Worm (Caenorhabditis elegans): ENCODE data around the gene Y38E10A.34.

The Y38E10A.34 gene

DNA sequence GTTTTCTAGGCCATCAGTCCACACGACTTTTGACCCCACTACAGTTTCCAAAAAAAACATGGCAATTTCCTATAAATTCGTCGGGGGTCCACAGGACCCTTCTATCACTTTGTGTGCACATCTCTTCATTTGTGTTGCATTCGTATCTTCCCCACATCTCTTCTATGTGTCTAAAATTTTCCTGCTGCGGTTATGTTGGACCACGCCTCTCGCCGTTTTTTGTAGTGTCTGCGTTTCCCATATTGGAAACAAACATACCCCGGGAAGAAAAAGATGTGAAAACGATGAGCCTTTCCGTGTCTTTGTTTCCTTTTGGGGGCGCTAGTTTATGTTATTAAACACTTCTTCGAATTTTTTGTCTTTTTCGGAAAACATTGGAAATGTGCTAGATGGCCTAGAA is 30.9 kb downstream of the Y38E10A.34 start:
- TF ChIP-seq W03F9.2 (tag; optimal IDR thresholded peaks at IDR 0.05): no peak
- TF ChIP-seq dao-5 (tag; optimal IDR thresholded peaks at IDR 0.05): no peak
- TF ChIP-seq him-1 (tag; optimal IDR thresholded peaks at IDR 0.05): no peak

DNA sequence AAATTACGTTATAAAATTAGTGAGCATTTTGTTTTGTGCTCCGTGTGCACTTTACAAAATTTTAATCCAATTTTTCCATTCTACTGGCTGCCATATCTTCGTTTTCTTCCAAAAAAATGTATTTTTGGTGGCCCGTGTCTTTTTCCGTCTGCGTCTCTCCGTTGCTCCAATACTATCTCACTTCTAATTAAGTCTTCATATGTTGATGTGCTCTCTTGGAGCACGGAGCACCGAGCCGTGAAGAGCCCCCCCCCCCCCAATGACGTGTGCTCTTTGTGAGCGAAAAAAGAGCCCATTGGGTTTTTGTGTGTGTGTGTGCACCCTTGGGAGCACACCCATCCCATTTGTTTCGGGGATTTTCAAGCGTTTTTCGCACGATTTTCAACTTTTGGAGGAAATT is 34.0 kb downstream of the Y38E10A.34 start:
- no peak for TF ChIP-seq him-1 (tag; optimal IDR thresholded peaks at IDR 0.05)
- no peak for TF ChIP-seq dao-5 (tag; optimal IDR thresholded peaks at IDR 0.05)
- TF ChIP-seq W03F9.2 (tag; optimal IDR thresholded peaks at IDR 0.05): no peak

DNA sequence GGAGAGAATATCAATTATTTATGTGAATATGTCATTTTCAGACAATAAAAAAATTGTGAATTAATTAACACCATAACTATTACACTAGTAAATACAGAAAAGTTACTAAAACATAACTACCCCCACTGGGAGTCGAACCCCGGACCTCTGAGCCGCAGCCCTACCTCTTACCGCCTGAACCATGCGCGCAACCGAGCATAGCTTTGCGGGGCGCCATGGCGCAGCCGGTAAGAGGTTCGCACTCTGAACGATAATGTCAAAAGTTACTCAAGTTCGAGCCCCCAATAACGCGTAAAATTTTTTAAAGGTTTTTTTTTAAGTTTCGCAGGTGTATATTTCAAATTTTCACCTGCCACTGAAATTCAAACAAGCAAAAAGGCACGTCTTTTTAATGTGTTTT is 35.1 kb downstream of the Y38E10A.34 start:
- TF ChIP-seq W03F9.2 (tag; optimal IDR thresholded peaks at IDR 0.05) (no peak), him-1 (tag; optimal IDR thresholded peaks at IDR 0.05) (no peak), dao-5 (tag; optimal IDR thresholded peaks at IDR 0.05) (no peak)

DNA sequence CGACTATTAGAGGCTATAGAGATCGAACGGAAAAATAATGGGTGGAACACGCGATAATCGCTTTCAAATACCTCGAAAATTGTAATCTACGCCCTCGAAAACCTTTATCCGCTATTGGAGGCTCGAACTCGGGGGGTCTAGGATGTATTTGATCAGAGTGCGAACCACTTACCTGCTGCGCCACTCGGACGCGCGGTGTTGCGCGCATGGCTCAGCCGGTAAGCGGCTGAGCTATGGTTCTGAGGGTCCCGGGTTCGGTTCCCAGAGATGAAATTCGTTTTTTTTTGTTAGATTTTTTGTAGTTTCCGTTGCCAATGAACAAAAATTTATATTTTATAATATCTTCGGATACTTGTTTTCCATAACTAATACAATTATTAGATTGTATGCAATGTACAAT is 37.2 kb downstream of the Y38E10A.34 start:
- TF ChIP-seq dao-5 (tag; optimal IDR thresholded peaks at IDR 0.05) (no peak), W03F9.2 (tag; optimal IDR thresholded peaks at IDR 0.05) (no peak), him-1 (tag; optimal IDR thresholded peaks at IDR 0.05) (no peak)

DNA sequence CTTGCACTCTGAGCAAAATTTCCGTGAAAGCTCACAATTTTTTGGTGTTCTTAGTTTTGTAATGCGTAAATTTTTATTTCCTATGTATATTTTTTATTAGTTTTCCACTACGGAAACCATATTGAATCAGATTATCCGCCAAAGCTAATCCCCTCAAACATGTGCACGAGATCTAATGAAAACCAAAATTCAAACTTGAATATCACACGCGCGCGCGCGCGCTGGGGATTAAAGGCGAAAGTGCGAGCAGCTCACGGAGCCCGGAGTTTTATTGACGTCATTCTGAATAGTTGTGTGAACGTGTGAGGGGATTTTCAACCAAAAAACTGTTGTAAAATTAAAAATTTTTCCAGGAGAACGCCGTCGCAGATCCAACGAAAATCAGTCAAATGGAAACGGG is 37.9 kb downstream of the Y38E10A.34 start:
- TF ChIP-seq him-1 (tag; optimal IDR thresholded peaks at IDR 0.05) (no peak), dao-5 (tag; optimal IDR thresholded peaks at IDR 0.05) (no peak), W03F9.2 (tag; optimal IDR thresholded peaks at IDR 0.05) (no peak)

DNA sequence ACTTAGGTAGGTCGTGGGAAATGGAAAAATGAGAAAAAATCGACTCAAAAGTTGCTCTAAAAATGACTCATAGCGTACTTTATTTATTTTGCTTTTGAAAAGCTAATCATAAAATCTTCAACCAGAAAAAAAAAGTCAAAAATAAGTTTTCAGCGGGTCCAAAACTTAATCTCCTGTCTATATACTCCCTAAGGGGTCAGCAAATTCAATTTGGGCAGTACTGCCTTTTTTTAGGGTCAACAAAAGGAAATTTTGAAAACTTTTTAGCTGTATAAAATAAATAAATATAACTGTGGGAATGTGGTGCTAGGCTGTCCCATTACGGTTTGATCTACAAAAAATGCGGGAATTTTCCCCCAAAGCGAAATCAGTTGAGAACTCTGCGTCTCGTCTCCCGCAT is 38.4 kb downstream of the Y38E10A.34 start:
- TF ChIP-seq dao-5 (tag; optimal IDR thresholded peaks at IDR 0.05): no peak
- no peak for TF ChIP-seq W03F9.2 (tag; optimal IDR thresholded peaks at IDR 0.05)
- no peak for TF ChIP-seq him-1 (tag; optimal IDR thresholded peaks at IDR 0.05)

DNA sequence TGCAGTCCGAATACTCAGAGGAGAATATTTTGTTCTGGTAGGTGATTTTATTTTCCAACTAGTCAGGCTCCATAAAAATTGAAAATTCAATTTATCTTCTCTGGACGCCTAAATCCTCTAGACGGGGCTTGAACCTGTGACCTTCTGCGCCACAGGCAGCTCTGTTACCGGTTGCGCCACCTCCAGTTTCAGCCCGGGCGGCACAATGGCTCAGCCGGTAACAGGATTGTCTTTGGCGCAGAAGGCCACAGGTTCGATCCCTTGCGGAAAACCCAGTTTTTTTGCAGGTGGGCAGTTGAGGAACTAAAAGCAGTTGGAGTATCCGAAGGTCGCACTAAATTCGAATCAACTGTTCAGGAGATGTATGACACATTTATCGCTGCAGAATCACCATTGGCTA is 38.9 kb downstream of the Y38E10A.34 start:
- TF ChIP-seq him-1 (tag; optimal IDR thresholded peaks at IDR 0.05) (no peak), W03F9.2 (tag; optimal IDR thresholded peaks at IDR 0.05) (no peak), dao-5 (tag; optimal IDR thresholded peaks at IDR 0.05) (no peak)

DNA sequence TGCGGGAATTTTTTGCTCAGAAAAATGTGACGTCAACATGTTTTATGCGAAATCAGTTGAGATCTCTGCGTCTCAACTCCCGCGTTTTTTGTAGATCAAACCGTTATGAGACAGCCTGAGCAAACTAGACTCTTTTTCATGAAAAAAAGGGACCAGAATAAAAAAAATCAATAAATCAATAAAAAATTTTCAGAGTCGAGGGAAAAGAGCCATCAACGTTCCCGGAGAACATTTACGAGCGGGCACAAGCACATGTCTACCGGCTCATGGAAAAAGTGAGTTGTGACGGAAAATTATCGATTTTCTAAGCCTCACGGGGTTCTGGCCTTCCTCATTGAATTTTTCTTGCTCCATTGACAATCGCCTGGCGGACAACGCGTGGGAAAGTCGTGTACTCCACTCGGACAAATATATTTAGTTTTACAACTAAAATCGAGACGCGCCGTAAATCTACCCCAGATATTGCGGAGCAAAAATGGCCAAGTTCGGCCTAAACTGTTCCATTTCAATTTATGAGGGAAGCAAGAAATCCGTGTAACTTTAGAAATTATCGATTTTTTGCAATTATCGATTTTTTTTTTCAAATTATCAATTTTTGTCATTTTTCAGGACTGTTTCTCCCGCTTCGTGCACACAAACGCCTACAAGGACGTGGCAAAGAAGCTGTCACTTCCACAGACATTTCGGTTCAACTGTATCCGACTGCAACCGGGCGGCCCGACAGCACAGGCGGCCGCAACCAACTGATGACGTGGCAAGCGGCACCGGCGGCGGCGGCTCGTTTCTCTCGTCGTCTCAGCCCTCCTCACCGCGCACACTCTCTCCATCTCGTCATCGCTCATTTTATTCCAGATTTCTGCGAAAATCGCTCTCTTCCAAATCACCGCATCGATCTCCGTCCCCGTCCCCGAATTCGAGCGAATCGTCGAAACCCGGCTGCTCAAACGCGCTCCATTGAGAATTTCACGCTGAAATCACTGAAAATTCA is 40.2 kb downstream of the Y38E10A.34 start:
- no peak for TF ChIP-seq W03F9.2 (tag; optimal IDR thresholded peaks at IDR 0.05)
- TF ChIP-seq him-1 (tag; optimal IDR thresholded peaks at IDR 0.05): no peak
- TF ChIP-seq dao-5 (tag; optimal IDR thresholded peaks at IDR 0.05): no peak

DNA sequence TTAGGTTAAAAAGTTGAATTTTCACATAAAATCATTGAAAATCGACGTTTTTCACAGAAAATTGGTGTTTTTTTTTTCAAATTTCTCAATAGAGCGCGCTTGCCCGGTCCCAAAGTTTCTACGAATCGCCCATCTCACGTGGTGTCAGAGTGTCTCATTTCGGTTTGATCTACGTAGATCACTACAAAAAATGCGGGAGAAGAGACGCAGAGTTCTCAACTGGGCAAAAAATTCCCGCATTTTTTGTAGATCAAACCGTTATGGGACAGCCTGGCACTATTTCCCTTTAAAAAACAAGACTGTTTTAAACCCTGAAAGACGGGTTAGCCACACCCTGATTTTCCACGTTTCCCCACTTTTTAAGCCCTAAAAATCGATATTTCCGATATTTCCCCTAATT is 40.9 kb downstream of the Y38E10A.34 start:
- no peak for TF ChIP-seq dao-5 (tag; optimal IDR thresholded peaks at IDR 0.05)

DNA sequence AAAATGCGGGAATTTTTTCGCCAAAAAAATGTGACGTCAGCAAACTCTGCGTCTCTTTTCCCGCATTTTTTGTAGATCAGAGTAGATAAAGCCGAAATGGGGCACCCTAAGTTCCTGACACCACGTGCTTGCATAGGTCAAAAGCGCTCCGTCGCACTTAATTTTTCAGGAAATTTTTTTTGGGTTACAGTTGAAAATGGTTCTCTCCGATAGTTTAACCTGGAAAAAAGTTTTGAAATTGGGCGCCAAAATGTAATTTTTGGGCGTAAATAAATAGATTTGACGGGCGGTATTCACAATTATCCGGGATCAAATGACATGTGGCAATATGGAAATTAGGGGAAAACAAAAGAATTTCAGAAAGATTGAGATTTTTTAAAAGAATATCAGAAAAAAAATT is 41.5 kb downstream of the Y38E10A.34 start:
- TF ChIP-seq him-1 (tag; optimal IDR thresholded peaks at IDR 0.05) (no peak), W03F9.2 (tag; optimal IDR thresholded peaks at IDR 0.05) (no peak), dao-5 (tag; optimal IDR thresholded peaks at IDR 0.05) (no peak)

DNA sequence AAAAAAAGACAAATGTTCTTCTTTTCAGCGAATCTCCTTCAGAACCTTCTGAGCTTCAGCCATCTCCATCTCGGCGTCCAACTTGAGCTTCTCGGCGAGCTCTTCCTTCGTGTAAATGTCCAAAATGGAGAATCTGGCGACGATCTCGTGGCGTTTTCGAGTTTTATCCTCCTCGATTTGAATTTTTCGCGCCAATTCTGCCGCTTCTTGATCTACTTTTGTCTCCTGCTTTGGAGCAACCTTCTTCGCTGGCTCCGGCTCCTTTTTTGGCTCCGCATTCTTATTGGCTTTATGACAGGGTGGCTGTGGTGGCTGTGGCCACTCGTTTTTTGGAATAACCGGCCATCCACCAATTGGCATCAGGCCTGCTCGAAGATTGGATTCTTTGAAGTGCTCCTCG is 42.3 kb downstream of the Y38E10A.34 start:
- TF ChIP-seq W03F9.2 (tag; optimal IDR thresholded peaks at IDR 0.05) (no peak), dao-5 (tag; optimal IDR thresholded peaks at IDR 0.05) (no peak), him-1 (tag; optimal IDR thresholded peaks at IDR 0.05) (no peak)

DNA sequence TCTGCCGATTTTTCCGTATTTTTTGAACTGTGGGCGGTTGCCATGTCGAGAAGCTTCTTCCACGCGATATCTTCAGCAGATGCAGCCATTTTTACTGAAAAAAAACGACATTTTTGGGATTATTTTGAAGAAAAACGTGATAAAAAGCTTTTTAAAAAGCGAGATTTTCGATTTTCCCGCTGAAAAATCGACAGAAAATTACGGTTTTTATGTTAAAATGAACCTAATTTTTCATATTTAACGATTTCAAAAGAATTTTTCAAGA is 46.7 kb downstream of the Y38E10A.34 start, which contains the start of gene Y38E10A.22:
TSS of gene Y38E10A.22 (minus strand) at position 101 of the 265 bp plus-strand sequence.
- TF ChIP-seq him-1 (tag; optimal IDR thresholded peaks at IDR 0.05) (no peak), dao-5 (tag; optimal IDR thresholded peaks at IDR 0.05) (no peak), W03F9.2 (tag; optimal IDR thresholded peaks at IDR 0.05) (no peak)

DNA sequence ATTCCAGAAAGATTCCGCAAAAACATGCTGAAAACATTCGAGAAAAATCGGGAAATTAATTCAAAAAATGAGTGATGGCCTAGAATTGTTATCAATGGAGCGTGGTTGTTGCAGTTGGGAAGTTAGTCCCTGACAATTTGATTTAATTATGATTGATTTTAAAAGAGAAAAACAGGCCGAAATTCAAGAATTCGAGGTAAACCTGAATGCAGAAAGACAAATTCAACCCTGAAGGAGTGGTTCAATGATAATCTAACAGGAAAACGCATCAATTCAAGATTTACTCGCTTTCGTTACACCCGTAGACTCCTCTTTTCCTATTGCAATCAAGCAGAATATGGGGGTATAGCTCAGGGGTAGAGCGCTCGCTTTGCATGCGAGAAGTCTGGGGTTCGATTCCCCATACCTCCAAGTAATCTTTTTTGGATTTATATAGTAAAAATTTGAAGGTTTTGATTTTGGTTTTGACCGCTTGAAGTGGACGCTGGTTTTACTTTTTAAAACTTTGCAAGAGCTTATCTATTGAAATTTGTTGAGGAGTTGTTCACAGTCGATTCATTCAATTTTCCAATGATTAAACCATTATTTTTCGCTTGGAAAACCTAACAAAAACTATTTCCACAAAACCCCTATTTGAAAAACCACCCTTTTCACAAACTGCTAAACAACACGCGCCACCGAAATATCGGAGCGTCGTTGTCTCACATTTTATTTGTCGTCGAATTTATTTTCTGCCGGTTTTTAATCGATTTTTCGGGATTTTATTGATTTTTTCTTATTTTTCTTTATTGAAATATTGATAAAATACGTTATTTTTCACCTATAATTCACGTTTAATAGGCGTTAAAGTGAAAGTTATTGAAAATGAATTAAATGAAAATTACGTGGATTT is 47.2 kb downstream of the Y38E10A.34 start:
- TF ChIP-seq him-1 (tag; optimal IDR thresholded peaks at IDR 0.05) (no peak), W03F9.2 (tag; optimal IDR thresholded peaks at IDR 0.05) (peak; percentile 84), dao-5 (tag; optimal IDR thresholded peaks at IDR 0.05) (no peak)

DNA sequence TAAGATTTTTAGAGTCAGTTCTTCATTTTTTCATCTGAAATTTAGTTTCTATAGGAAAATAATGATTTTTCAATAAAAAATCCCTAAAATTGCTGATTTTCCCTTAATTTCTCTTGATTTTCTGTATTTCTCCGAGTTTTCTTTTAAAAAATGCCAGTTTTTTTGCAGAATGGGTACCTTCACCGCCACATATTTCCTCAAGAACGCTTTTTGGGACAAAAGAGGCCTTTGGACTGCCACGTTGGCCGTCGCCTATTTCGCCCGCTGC is 47.8 kb downstream of the Y38E10A.34 start, which contains the start of gene Y38E10A.24:
TSS of gene Y38E10A.24 (plus strand) at position 169 of the 268 bp plus-strand sequence.
- TF ChIP-seq him-1 (tag; optimal IDR thresholded peaks at IDR 0.05) (no peak), W03F9.2 (tag; optimal IDR thresholded peaks at IDR 0.05) (no peak), dao-5 (tag; optimal IDR thresholded peaks at IDR 0.05) (no peak)
